Worm (Caenorhabditis elegans) whole organism, early embryonic: Measurements from ENCODE around the gene ergi-1.
A peak's percentile ranks its signal among the peaks of the same experiment; 100 is the strongest.

ENCODE experiments used
- B0310.2 ChIP-seq: sonication (generic microtip); optimal IDR thresholded peaks from 2 replicates; lab custom pipeline; 2016; ENCODE audit warnings: mild to moderate bottlenecking, missing genetic modification characterization, missing compliant biosample characterization
- F13C5.2 ChIP-seq: sonication (generic microtip); optimal IDR thresholded peaks from 2 replicates; lab custom pipeline; 2017; ENCODE audit warnings: mild to moderate bottlenecking, missing genetic modification characterization, inconsistent platforms, missing compliant biosample characterization
- aly-1 ChIP-seq: sonication (generic microtip); optimal IDR thresholded peaks from 2 replicates; lab custom pipeline; 2016; ENCODE audit warnings: missing genetic modification characterization, missing compliant biosample characterization
- ama-1 ChIP-seq: fragments of 150-350 bp; optimal IDR thresholded peaks from 2 replicates; lab custom pipeline; 2014
- ceh-13 ChIP-seq: fragments of 200-800 bp; sonication (Bioruptor generic); optimal IDR thresholded peaks from 2 replicates; lab custom pipeline; 2018; ENCODE audit warnings: mild to moderate bottlenecking, missing genetic modification characterization, missing compliant biosample characterization
- ceh-36 ChIP-seq: sonication (generic microtip); optimal IDR thresholded peaks from 2 replicates; lab custom pipeline; 2016; ENCODE audit warnings: missing genetic modification characterization, inconsistent platforms, missing compliant biosample characterization
- ets-7 ChIP-seq: sonication (generic microtip); optimal IDR thresholded peaks from 2 replicates; lab custom pipeline; 2016; ENCODE audit warnings: missing genotype, missing genetic modification characterization, missing compliant biosample characterization
- flt-1 ChIP-seq: fragments of 200-800 bp; sonication (Bioruptor generic); IDR thresholded peaks from 2 replicates; pipeline ENCODE4 v1.3.6; 2022; ENCODE audit warnings: missing genetic modification characterization, missing compliant biosample characterization
- hmbx-1 ChIP-seq: sonication (generic microtip); optimal IDR thresholded peaks from 2 replicates; lab custom pipeline; 2016; ENCODE audit warnings: mild to moderate bottlenecking, missing genetic modification characterization, missing compliant biosample characterization
- hmg-4 ChIP-seq: fragments of 200-800 bp; sonication (Bioruptor generic); optimal IDR thresholded peaks from 2 replicates; lab custom pipeline; 2018; ENCODE audit warnings: mild to moderate bottlenecking, missing genetic modification characterization, missing compliant biosample characterization
- hnd-1 ChIP-seq: sonication (generic microtip); optimal IDR thresholded peaks from 2 replicates; lab custom pipeline; 2016; ENCODE audit warnings: missing genetic modification characterization, missing compliant biosample characterization
- pes-1 ChIP-seq: fragments of 200-800 bp; sonication (Bioruptor generic); IDR thresholded peaks from 2 replicates; pipeline ENCODE4 v1.3.6; 2022; ENCODE audit warnings: missing genetic modification reagents, missing genetic modification characterization, missing compliant biosample characterization
- scrt-1 ChIP-seq: fragments of 200-800 bp; sonication (Bioruptor generic); IDR thresholded peaks from 2 replicates; pipeline ENCODE4 v1.3.6; 2022; ENCODE audit warnings: missing genetic modification characterization, missing compliant biosample characterization
- sea-1 ChIP-seq: fragments of 200-800 bp; sonication (Bioruptor generic); conservative IDR thresholded peaks from 2 replicates; pipeline ENCODE4 v1.3.6; 2022; ENCODE audit warnings: missing genetic modification characterization, missing compliant biosample characterization
- tbx-11 ChIP-seq: fragments of 200-800 bp; sonication (Bioruptor generic); IDR thresholded peaks from 2 replicates; pipeline ENCODE4 v1.3.6; 2022; ENCODE audit warnings: missing genetic modification characterization, missing compliant biosample characterization
- tbx-37 ChIP-seq: fragments of 200-800 bp; sonication (Bioruptor generic); conservative IDR thresholded peaks from 2 replicates; pipeline ENCODE4 v1.3.6; 2022; ENCODE audit warnings: missing genetic modification reagents, missing genetic modification characterization, missing compliant biosample characterization
- tra-4 ChIP-seq: sonication (generic microtip); optimal IDR thresholded peaks from 2 replicates; lab custom pipeline; 2017; ENCODE audit warnings: missing genetic modification characterization, missing compliant biosample characterization

ergi-1 gene

ce11 chrX:2018211-2018610 lies 16.9 kb downstream of the ergi-1 start:
- TF ChIP-seq flt-1 (GFP tag; lab: Robert Waterston, UW) (no peak), ceh-36 (tag; lab: Kevin White, UChicago) (no peak), hmbx-1 (no peak), aly-1 (tag; lab: Kevin White, UChicago) (no peak), tbx-11 (no peak), scrt-1 (GFP tag; lab: Robert Waterston, UW) (no peak)

- TF ChIP-seq tbx-37 (GFP tag; lab: Robert Waterston, UW) = no peak
- TF ChIP-seq aly-1 (tag; lab: Kevin White, UChicago) = no peak
- TF ChIP-seq scrt-1 (GFP tag; lab: Robert Waterston, UW) = no peak
- TF ChIP-seq pes-1 (GFP tag; lab: Robert Waterston, UW) = no peak
- TF ChIP-seq sea-1 (GFP tag; lab: Robert Waterston, UW) = no peak
- TF ChIP-seq tra-4 (tag; lab: Kevin White, UChicago) = no peak
- no peak for TF ChIP-seq ceh-13 (GFP tag; lab: Kevin White, UChicago)
- no peak for TF ChIP-seq hmg-4 (GFP tag; lab: Kevin White, UChicago)
- TF ChIP-seq tbx-11 = no peak
- no peak for TF ChIP-seq ceh-36 (tag; lab: Kevin White, UChicago)
- TF ChIP-seq B0310.2 (tag; lab: Kevin White, UChicago) = no peak
- TF ChIP-seq F13C5.2 (tag; lab: Kevin White, UChicago) = no peak
- TF ChIP-seq hnd-1 = no peak
- no peak for TF ChIP-seq ama-1 (lab: Kevin White, UChicago)
- TF ChIP-seq hmbx-1 = no peak
- TF ChIP-seq flt-1 (GFP tag; lab: Robert Waterston, UW) = no peak
- TF ChIP-seq ets-7 (tag; lab: Kevin White, UChicago) = no peak
Measured at ce11 chrX:2014521-2014920, 20.6 kb downstream of the ergi-1 start.

ce11 chrX:2013912-2014311 lies 21.2 kb downstream of the ergi-1 start:
- TF ChIP-seq B0310.2 (tag; lab: Kevin White, UChicago) (no peak), F13C5.2 (tag; lab: Kevin White, UChicago) (no peak)

- TF ChIP-seq tra-4 (tag; lab: Kevin White, UChicago) = no peak
- TF ChIP-seq hnd-1 = no peak
- TF ChIP-seq hmbx-1 = no peak
- TF ChIP-seq scrt-1 (GFP tag; lab: Robert Waterston, UW) = no peak
- no peak for TF ChIP-seq ceh-13 (GFP tag; lab: Kevin White, UChicago)
- no peak for TF ChIP-seq B0310.2 (tag; lab: Kevin White, UChicago)
- no peak for TF ChIP-seq tbx-37 (GFP tag; lab: Robert Waterston, UW)
- TF ChIP-seq pes-1 (GFP tag; lab: Robert Waterston, UW) = no peak
- no peak for TF ChIP-seq sea-1 (GFP tag; lab: Robert Waterston, UW)
- no peak for TF ChIP-seq F13C5.2 (tag; lab: Kevin White, UChicago)
- TF ChIP-seq ets-7 (tag; lab: Kevin White, UChicago) = no peak
- no peak for TF ChIP-seq ama-1 (lab: Kevin White, UChicago)
- no peak for TF ChIP-seq ceh-36 (tag; lab: Kevin White, UChicago)
- TF ChIP-seq flt-1 (GFP tag; lab: Robert Waterston, UW) = no peak
- no peak for TF ChIP-seq tbx-11
- TF ChIP-seq aly-1 (tag; lab: Kevin White, UChicago) = no peak
- TF ChIP-seq hmg-4 (GFP tag; lab: Kevin White, UChicago) = no peak
Measured at ce11 chrX:2012491-2013201, 22.4 kb downstream of the ergi-1 start, which contains the start of gene Y102A11A.9. Y102A11A.9 (plus strand) TSS chrX:2013151.

ce11 chrX:2000517-2000916 lies 34.6 kb downstream of the ergi-1 start:
- no peak for TF ChIP-seq flt-1 (GFP tag; lab: Robert Waterston, UW)
- TF ChIP-seq hmbx-1 = no peak
- no peak for TF ChIP-seq B0310.2 (tag; lab: Kevin White, UChicago)
- no peak for TF ChIP-seq hnd-1
- TF ChIP-seq ets-7 (tag; lab: Kevin White, UChicago) = no peak
- TF ChIP-seq aly-1 (tag; lab: Kevin White, UChicago) = no peak
- no peak for TF ChIP-seq tra-4 (tag; lab: Kevin White, UChicago)

- TF ChIP-seq pes-1 (GFP tag; lab: Robert Waterston, UW) (peak; percentile 65), ceh-13 (GFP tag; lab: Kevin White, UChicago) (no peak), hmbx-1 (no peak), scrt-1 (GFP tag; lab: Robert Waterston, UW) (peak; percentile 67; the same call in 1 of the 2 replicates), tbx-11 (0 out of 2 replicates have a peak, but pooled peaks have one; percentile 20), aly-1 (tag; lab: Kevin White, UChicago) (no peak), sea-1 (GFP tag; lab: Robert Waterston, UW) (0 out of 2 replicates have a peak, but pooled peaks have one; percentile 8)
Measured at ce11 chrX:1998825-1999224, 36.2 kb downstream of the ergi-1 start.

- TF ChIP-seq pes-1 (GFP tag; lab: Robert Waterston, UW) = no peak
Measured at ce11 chrX:1997934-1998333, 37.1 kb downstream of the ergi-1 start, which contains the start of gene Y40A1A.3. Y40A1A.3 (minus strand) TSS chrX:1998034.

ce11 chrX:1990434-1990833 lies 44.6 kb downstream of the ergi-1 start, which contains the start of gene Y40A1A.2:
Y40A1A.2 (plus strand) TSS chrX:1990734.
- no peak for TF ChIP-seq hmg-4 (GFP tag; lab: Kevin White, UChicago)
- TF ChIP-seq tbx-37 (GFP tag; lab: Robert Waterston, UW) = no peak
- no peak for TF ChIP-seq ama-1 (lab: Kevin White, UChicago)
- TF ChIP-seq scrt-1 (GFP tag; lab: Robert Waterston, UW) = no peak
- TF ChIP-seq ceh-13 (GFP tag; lab: Kevin White, UChicago) = no peak
- no peak for TF ChIP-seq ceh-36 (tag; lab: Kevin White, UChicago)
- no peak for TF ChIP-seq B0310.2 (tag; lab: Kevin White, UChicago)
- TF ChIP-seq pes-1 (GFP tag; lab: Robert Waterston, UW) = no peak
- TF ChIP-seq F13C5.2 (tag; lab: Kevin White, UChicago) = no peak
- TF ChIP-seq aly-1 (tag; lab: Kevin White, UChicago) = no peak
- no peak for TF ChIP-seq flt-1 (GFP tag; lab: Robert Waterston, UW)
- no peak for TF ChIP-seq tra-4 (tag; lab: Kevin White, UChicago)
- TF ChIP-seq hmbx-1 = no peak
- TF ChIP-seq tbx-11 = no peak
- TF ChIP-seq ets-7 (tag; lab: Kevin White, UChicago) = no peak
- no peak for TF ChIP-seq hnd-1
- TF ChIP-seq sea-1 (GFP tag; lab: Robert Waterston, UW) = no peak
